Fruit fly (Drosophila melanogaster) whole organism, prepupa: ENCODE results near the gene CG42537.

Experiments used
- Blimp-1 ChIP-seq: fragments of 200-800 bp; sonication (Bioruptor generic); optimal IDR thresholded peaks from 3 replicates; lab custom pipeline; 2017; ENCODE audit warnings: missing biosample characterization, missing genetic modification characterization, mild to moderate bottlenecking, moderate library complexity, missing genetic modification reagents
- CG4318 ChIP-seq: fragments of 200-800 bp; sonication (Bioruptor generic); optimal IDR thresholded peaks from 3 replicates; lab custom pipeline; 2017; ENCODE audit warnings: missing biosample characterization, mild to moderate bottlenecking, missing genetic modification characterization
- CG9139 ChIP-seq: fragments of 200-800 bp; sonication (Bioruptor generic); optimal IDR thresholded peaks from 3 replicates; lab custom pipeline; 2017; ENCODE audit warnings: missing biosample characterization, mild to moderate bottlenecking, missing genetic modification characterization
- Ets21C ChIP-seq: fragments of 200-800 bp; sonication (Bioruptor generic); optimal IDR thresholded peaks from 3 replicates; lab custom pipeline; 2016; ENCODE audit warnings: missing biosample characterization, missing genetic modification characterization
- Ets96B ChIP-seq: fragments of 200-800 bp; optimal IDR thresholded peaks from 2 replicates; lab custom pipeline; 2019; ENCODE audit warnings: missing biosample characterization, mild to moderate bottlenecking, missing genetic modification characterization, moderate library complexity
- Hr39 ChIP-seq: fragments of 200-800 bp; sonication (Bioruptor generic); optimal IDR thresholded peaks from 2 replicates; lab custom pipeline; 2016; ENCODE audit warnings: missing biosample characterization, missing genetic modification characterization
- Lpt ChIP-seq: fragments of 200-800 bp; sonication (Bioruptor generic); optimal IDR thresholded peaks from 3 replicates; lab custom pipeline; 2016; ENCODE audit warnings: missing biosample characterization, missing genetic modification characterization
- Sox102F ChIP-seq: fragments of 200-800 bp; sonication (Bioruptor generic); optimal IDR thresholded peaks from 2 replicates; lab custom pipeline; 2016; ENCODE audit warnings: missing biosample characterization, mild to moderate bottlenecking, missing genetic modification characterization
- Sox14 ChIP-seq: fragments of 200-800 bp; sonication (Bioruptor generic); optimal IDR thresholded peaks from 3 replicates; lab custom pipeline; 2016; ENCODE audit warnings: missing biosample characterization, missing genetic modification characterization
- acj6 ChIP-seq: fragments of 200-800 bp; sonication (Bioruptor generic); optimal IDR thresholded peaks from 3 replicates; lab custom pipeline; 2016; ENCODE audit warnings: missing biosample characterization, missing genetic modification characterization
- esn ChIP-seq: fragments of 200-800 bp; sonication (Bioruptor generic); optimal IDR thresholded peaks from 2 replicates; lab custom pipeline; 2016; ENCODE audit warnings: missing biosample characterization, mild to moderate bottlenecking, missing genetic modification characterization, moderate library complexity
- fd85E ChIP-seq: fragments of 200-800 bp; sonication (Bioruptor generic); optimal IDR thresholded peaks from 3 replicates; lab custom pipeline; 2016; ENCODE audit warnings: missing biosample characterization, missing genetic modification characterization
- lz ChIP-seq: fragments of 200-800 bp; sonication (Bioruptor generic); optimal IDR thresholded peaks from 3 replicates; lab custom pipeline; 2016; ENCODE audit warnings: missing biosample characterization, missing genetic modification characterization
- ss ChIP-seq, 2 experiments: fragments of 200-800 bp; sonication (Bioruptor generic); optimal IDR thresholded peaks; 2 replicates in 1 of 2; 3 replicates in 1 of 2; lab custom pipeline; 2017 to 2018; ENCODE audit warnings: mild to moderate bottlenecking in 2 of 2, missing biosample characterization in 2 of 2, missing genetic modification characterization in 2 of 2, moderate library complexity in 1 of 2

dm6 chr3R:6419103-6419502, 41.5 kb downstream of the CG42537 start:
- TF ChIP-seq Ets96B (tag; lab: Kevin White, UChicago) (no peak), esn (GFP tag; lab: Kevin White, UChicago) (no peak), ss (GFP tag; optimal IDR thresholded peaks at IDR 0.05; lab: Kevin White, UChicago) (no peak), Ets21C (GFP tag; lab: Kevin White, UChicago) (no peak), Sox14 (GFP tag; lab: Kevin White, UChicago) (no peak), CG4318 (no peak), acj6 (GFP tag; lab: Kevin White, UChicago) (no peak), lz (GFP tag; lab: Kevin White, UChicago) (no peak), Blimp-1 (GFP tag; lab: Kevin White, UChicago) (no peak), Lpt (GFP tag; lab: Kevin White, UChicago) (no peak), fd85E (GFP tag; lab: Kevin White, UChicago) (no peak), Sox102F (no peak), CG9139 (GFP tag; lab: Kevin White, UChicago) (no peak), Hr39 (GFP tag; lab: Kevin White, UChicago) (no peak)
